Worm (Caenorhabditis elegans) whole organism, midembryonic: ENCODE results near the gene W04B5.3.

ENCODE experiments used
- flt-1 ChIP-seq: fragments of 200-800 bp; sonication (Bioruptor generic); IDR thresholded peaks from 2 replicates; pipeline ENCODE4 v1.3.6; 2022; ENCODE audit warnings: missing genetic modification characterization, missing compliant biosample characterization
- med-1 ChIP-seq: sonication (generic microtip); optimal IDR thresholded peaks from 2 replicates; lab custom pipeline; 2017; ENCODE audit warnings: missing genetic modification characterization, mild to moderate bottlenecking, missing compliant biosample characterization, antibody characterized with exemption, missing genetic modification reagents; ENCODE audit not compliant: insufficient read depth

DNA sequence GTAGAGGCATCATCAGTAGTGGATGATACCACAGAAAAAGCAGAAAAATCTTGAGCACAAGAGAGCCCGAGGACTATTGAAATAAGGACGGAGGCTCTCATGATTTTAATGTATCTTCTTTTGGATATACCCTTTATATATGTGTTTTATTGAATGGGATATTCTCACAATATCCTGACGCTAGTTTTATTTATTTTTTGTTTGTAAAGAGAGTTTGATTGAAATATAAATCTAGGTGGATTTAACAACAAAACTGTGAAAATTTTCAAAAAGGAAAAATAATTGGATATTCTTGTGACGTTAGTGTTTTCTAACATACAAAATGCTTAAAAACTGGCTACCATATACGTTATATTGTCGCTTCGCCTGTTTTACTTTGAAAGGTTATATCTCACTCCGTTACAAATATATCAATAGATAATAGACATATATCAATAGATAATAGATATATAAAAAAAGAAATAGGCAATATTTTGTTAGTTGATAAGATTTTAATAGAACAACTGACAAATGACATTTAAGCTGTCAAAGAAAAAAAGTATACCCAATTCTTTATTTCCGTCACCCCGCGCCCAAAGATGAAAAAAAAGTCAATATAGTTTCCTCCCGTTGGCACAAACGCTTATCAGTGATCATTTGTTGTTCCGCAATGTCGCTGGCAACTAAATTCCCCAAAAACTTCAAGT lies 27.4 kb downstream of the W04B5.3 start, which contains the start of the genes E02H9.7 and klo-2:
- no peak for TF ChIP-seq flt-1
- no peak for TF ChIP-seq med-1 (GFP tag; lab: Kevin White, UChicago)
